Worm (Caenorhabditis elegans) whole organism, L4 larva: ENCODE measurements around the gene srd-27.

Experiments used
- F26F4.8 ChIP-seq: fragments of 200-800 bp; sonication (Bioruptor generic); conservative IDR thresholded peaks from 2 replicates; pipeline ENCODE4 v1.3.6; 2022; ENCODE audit warnings: missing genetic modification characterization, missing compliant biosample characterization
- F37D6.2 ChIP-seq: sonication (generic microtip); optimal IDR thresholded peaks from 2 replicates; lab custom pipeline; 2016; ENCODE audit warnings: mild to moderate bottlenecking, missing genetic modification characterization, missing compliant biosample characterization
- R02D3.7 ChIP-seq: fragments of 150-350 bp; sonication (generic microtip); optimal IDR thresholded peaks from 3 replicates; lab custom pipeline; 2014; ENCODE audit warnings: missing biosample characterization, missing genetic modification characterization
- T26A8.4 ChIP-seq: fragments of 200-800 bp; sonication (Bioruptor generic); IDR thresholded peaks from 2 replicates; pipeline ENCODE4 v1.3.6; 2022; ENCODE audit warnings: missing genetic modification characterization, missing compliant biosample characterization
- Y105C5A.15 ChIP-seq: fragments of 200-800 bp; sonication (Bioruptor generic); IDR thresholded peaks from 2 replicates; pipeline ENCODE4 v1.3.6; 2022; ENCODE audit warnings: missing genetic modification characterization, missing compliant biosample characterization
- Y75B8A.6 ChIP-seq: fragments of 200-800 bp; sonication (Bioruptor generic); IDR thresholded peaks from 2 replicates; pipeline ENCODE4 v1.3.6; 2022; ENCODE audit warnings: missing genetic modification reagents, missing genetic modification characterization, missing compliant biosample characterization
- aha-1 ChIP-seq: fragments of 150-350 bp; peaks from one replicate; lab custom pipeline; 2014; ENCODE audit warnings: missing biosample characterization, missing genetic modification characterization
- aly-2 ChIP-seq: sonication (generic microtip); optimal IDR thresholded peaks from 2 replicates; lab custom pipeline; 2018; ENCODE audit warnings: missing biosample characterization, missing genetic modification characterization
- arid-1 ChIP-seq: fragments of 200-800 bp; sonication (Bioruptor generic); conservative IDR thresholded peaks from 2 replicates; pipeline ENCODE4 v1.3.6; 2022; ENCODE audit warnings: missing genetic modification reagents, missing genetic modification characterization, missing compliant biosample characterization
- attf-4 ChIP-seq: sonication (generic microtip); optimal IDR thresholded peaks from 3 replicates; lab custom pipeline; 2017; ENCODE audit warnings: missing biosample characterization, missing genetic modification characterization
- ceh-28 ChIP-seq: fragments of 150-350 bp; optimal IDR thresholded peaks from 2 replicates; lab custom pipeline; 2014; ENCODE audit warnings: missing biosample characterization, missing genetic modification reagents, missing genetic modification characterization
- ceh-32 ChIP-seq: sonication (generic microtip); optimal IDR thresholded peaks from 2 replicates; lab custom pipeline; 2016; ENCODE audit warnings: mild to moderate bottlenecking, missing genetic modification characterization, missing compliant biosample characterization; ENCODE audit not compliant: poor library complexity
- ceh-44 ChIP-seq: fragments of 200-800 bp; sonication (Bioruptor generic); IDR thresholded peaks from 2 replicates; pipeline ENCODE4 v1.3.6; 2022; ENCODE audit warnings: missing genetic modification reagents, missing genetic modification characterization, missing compliant biosample characterization
- ceh-62 ChIP-seq: sonication (generic microtip); optimal IDR thresholded peaks from 2 replicates; lab custom pipeline; 2017; ENCODE audit warnings: missing biosample characterization, missing genetic modification characterization
- ceh-82 ChIP-seq: sonication (generic microtip); optimal IDR thresholded peaks from 2 replicates; lab custom pipeline; 2017; ENCODE audit warnings: missing biosample characterization, missing genetic modification characterization
- cey-2 ChIP-seq: sonication (generic microtip); optimal IDR thresholded peaks from 3 replicates; lab custom pipeline; 2017; ENCODE audit warnings: missing genetic modification characterization, mild to moderate bottlenecking, missing compliant biosample characterization, antibody characterized with exemption, borderline replicate concordance; ENCODE audit not compliant: insufficient read depth
- ctbp-1 ChIP-seq: fragments of 200-800 bp; sonication (Bioruptor generic); IDR thresholded peaks from 2 replicates; pipeline ENCODE4 v1.3.6; 2022; ENCODE audit warnings: missing genetic modification reagents, missing genetic modification characterization, missing compliant biosample characterization
- daf-12 ChIP-seq: fragments of 150-350 bp; optimal IDR thresholded peaks from 2 replicates; lab custom pipeline; 2014; ENCODE audit warnings: missing biosample characterization, missing genetic modification reagents, missing genetic modification characterization
- daf-16 ChIP-seq, 3 experiments: sonication (generic microtip); optimal IDR thresholded peaks; 2 replicates each; lab custom pipeline; 2016 to 2017; ENCODE audit warnings: missing genetic modification characterization in 3 of 3, missing genetic modification reagents in 3 of 3, mild to moderate bottlenecking in 2 of 3, missing compliant biosample characterization in 2 of 3, missing biosample characterization in 1 of 3, moderate library complexity in 1 of 3
- daf-8 ChIP-seq: fragments of 200-800 bp; sonication (Bioruptor generic); IDR thresholded peaks from 2 replicates; pipeline ENCODE4 v1.3.6; 2022; ENCODE audit warnings: missing genetic modification characterization, missing compliant biosample characterization
- egl-43 ChIP-seq: fragments of 200-800 bp; sonication (Bioruptor generic); IDR thresholded peaks from 2 replicates; pipeline ENCODE4 v1.3.6; 2022; ENCODE audit warnings: missing genetic modification reagents, missing genetic modification characterization, missing compliant biosample characterization
- fkh-10 ChIP-seq: fragments of 150-350 bp; optimal IDR thresholded peaks from 2 replicates; lab custom pipeline; 2014; ENCODE audit warnings: missing biosample characterization, missing genetic modification reagents, missing genetic modification characterization
- hlh-30 ChIP-seq: sonication (generic microtip); optimal IDR thresholded peaks from 2 replicates; lab custom pipeline; 2017; ENCODE audit warnings: antibody characterized with exemption, mild to moderate bottlenecking, missing genetic modification characterization, missing compliant biosample characterization; ENCODE audit not compliant: insufficient read depth
- lim-7 ChIP-seq: fragments of 200-800 bp; sonication (Bioruptor generic); IDR thresholded peaks from 2 replicates; pipeline ENCODE4 v1.3.6; 2022; ENCODE audit warnings: missing genetic modification characterization, missing compliant biosample characterization
- lin-1 ChIP-seq: fragments of 200-800 bp; sonication (Bioruptor generic); IDR thresholded peaks from 2 replicates; pipeline ENCODE4 v1.3.6; 2022; ENCODE audit warnings: missing genetic modification reagents, missing genetic modification characterization, missing compliant biosample characterization
- lin-13 ChIP-seq: fragments of 150-350 bp; optimal IDR thresholded peaks from 2 replicates; lab custom pipeline; 2014; ENCODE audit warnings: missing biosample characterization, missing genetic modification reagents, missing genetic modification characterization
- lin-38 ChIP-seq: fragments of 200-800 bp; sonication (Bioruptor generic); IDR thresholded peaks from 2 replicates; pipeline ENCODE4 v1.3.6; 2022; ENCODE audit warnings: missing genetic modification reagents, missing genetic modification characterization, missing compliant biosample characterization
- lin-39 ChIP-seq: fragments of 150-350 bp; optimal IDR thresholded peaks from 2 replicates; lab custom pipeline; 2014; ENCODE audit warnings: missing biosample characterization, missing genetic modification reagents, missing genetic modification characterization
- mdl-1 ChIP-seq, 2 experiments: fragments of 150-350 bp in 1 of 2; sonication (generic microtip) in 1 of 2; optimal IDR thresholded peaks; 2 replicates each; lab custom pipeline; 2014 to 2017; ENCODE audit warnings: missing biosample characterization in 2 of 2, missing genetic modification characterization in 2 of 2
- mxl-2 ChIP-seq: fragments of 200-800 bp; sonication (Bioruptor generic); conservative IDR thresholded peaks from 2 replicates; pipeline ENCODE4 v1.3.6; 2022; ENCODE audit warnings: missing genetic modification reagents, missing genetic modification characterization, missing compliant biosample characterization
- nhr-11 ChIP-seq: fragments of 150-350 bp; optimal IDR thresholded peaks from 2 replicates; lab custom pipeline; 2014; ENCODE audit warnings: missing biosample characterization, missing genetic modification characterization
- nhr-237 ChIP-seq: sonication (generic microtip); optimal IDR thresholded peaks from 2 replicates; lab custom pipeline; 2017; ENCODE audit warnings: missing biosample characterization, missing genetic modification characterization
- nhr-25 ChIP-seq: sonication (generic microtip); optimal IDR thresholded peaks from 2 replicates; lab custom pipeline; 2017; ENCODE audit warnings: missing genetic modification characterization, mild to moderate bottlenecking, missing compliant biosample characterization, antibody characterized with exemption, moderate library complexity, borderline replicate concordance; ENCODE audit not compliant: insufficient read depth
- nhr-28 ChIP-seq: fragments of 150-350 bp; optimal IDR thresholded peaks from 2 replicates; lab custom pipeline; 2014; ENCODE audit warnings: missing biosample characterization, missing genetic modification characterization
- nhr-41 ChIP-seq: fragments of 200-800 bp; sonication (Bioruptor generic); IDR thresholded peaks from 2 replicates; pipeline ENCODE4 v1.3.6; 2022; ENCODE audit warnings: missing genetic modification reagents, missing genetic modification characterization, missing compliant biosample characterization
- nhr-42 ChIP-seq: fragments of 200-800 bp; sonication (Bioruptor generic); IDR thresholded peaks from 2 replicates; pipeline ENCODE4 v1.3.6; 2022; ENCODE audit warnings: missing genetic modification characterization, missing compliant biosample characterization
- nhr-76 ChIP-seq: fragments of 150-350 bp; optimal IDR thresholded peaks from 2 replicates; lab custom pipeline; 2014; ENCODE audit warnings: missing biosample characterization, missing genetic modification characterization
- snpc-1.2 ChIP-seq: fragments of 200-800 bp; sonication (Bioruptor generic); IDR thresholded peaks from 2 replicates; pipeline ENCODE4 v1.3.6; 2022; ENCODE audit warnings: missing genetic modification reagents, missing genetic modification characterization, missing compliant biosample characterization
- snpc-4 ChIP-seq: fragments of 150-350 bp; optimal IDR thresholded peaks from 2 replicates; lab custom pipeline; 2014; ENCODE audit warnings: missing biosample characterization, missing genetic modification characterization
- spr-3 ChIP-seq: fragments of 200-800 bp; sonication (Bioruptor generic); optimal IDR thresholded peaks from 2 replicates; lab custom pipeline; 2018; ENCODE audit warnings: mild to moderate bottlenecking, missing genetic modification characterization, missing compliant biosample characterization
- tra-1 ChIP-seq: fragments of 200-800 bp; sonication (Bioruptor generic); IDR thresholded peaks from 2 replicates; pipeline ENCODE4 v1.3.6; 2022; ENCODE audit warnings: missing genetic modification reagents, missing genetic modification characterization, missing compliant biosample characterization
- vab-7 ChIP-seq: fragments of 200-800 bp; sonication (Bioruptor generic); IDR thresholded peaks from 2 replicates; pipeline ENCODE4 v1.3.6; 2022; ENCODE audit warnings: missing genetic modification reagents, missing genetic modification characterization, missing compliant biosample characterization
- ztf-7 ChIP-seq: fragments of 150-350 bp; optimal IDR thresholded peaks from 2 replicates; lab custom pipeline; 2014; ENCODE audit warnings: missing biosample characterization, missing genetic modification characterization

srd-27 gene

ce11 chrV:15819983-15820382, 16.8 kb downstream of the srd-27 start, which contains the start of gene srbc-48:
srbc-48 (plus strand) TSS chrV:15820283.
- TF ChIP-seq T26A8.4 (GFP tag; lab: Robert Waterston, UW): no peak
- TF ChIP-seq aha-1 (tag; lab: Kevin White, UChicago): peak; percentile 36

ce11 chrV:15821398-15821797, 18.2 kb downstream of the srd-27 start, which contains the start of gene srbc-49:
srbc-49 (plus strand) TSS chrV:15821698.
- TF ChIP-seq F37D6.2 (tag; lab: Kevin White, UChicago): no peak
- no peak for TF ChIP-seq daf-8
- TF ChIP-seq nhr-42: no peak
- TF ChIP-seq, all 104 proteins: peak for 0

- TF ChIP-seq ceh-44: no peak
- TF ChIP-seq ctbp-1 (GFP tag; lab: Robert Waterston, UW): no peak
- TF ChIP-seq ztf-7 (tag; lab: Kevin White, UChicago): no peak
- TF ChIP-seq lim-7: no peak
- TF ChIP-seq cey-2 (tag; lab: Kevin White, UChicago): no peak
- no peak for TF ChIP-seq egl-43
- no peak for TF ChIP-seq mdl-1 (tag; optimal IDR thresholded peaks at IDR 0.05; lab: Kevin White, UChicago)
- no peak for TF ChIP-seq ceh-28 (tag; lab: Kevin White, UChicago)
- no peak for TF ChIP-seq aly-2 (tag; lab: Kevin White, UChicago)
- no peak for TF ChIP-seq lin-38 (GFP tag; lab: Robert Waterston, UW)
Measured at ce11 chrV:15824866-15825265, 21.7 kb downstream of the srd-27 start, which contains the start of gene srbc-50. srbc-50 (minus strand) TSS chrV:15824966.

ce11 chrV:15826110-15826509, 22.9 kb downstream of the srd-27 start, which contains the start of gene srbc-51:
srbc-51 (plus strand) TSS chrV:15826410.
- TF ChIP-seq daf-12 (tag; lab: Kevin White, UChicago) (no peak), aha-1 (tag; lab: Kevin White, UChicago) (peak; percentile 59), attf-4 (tag; lab: Kevin White, UChicago) (no peak), lin-1 (no peak), mdl-1 (tag; optimal IDR thresholded peaks at IDR 0.05; lab: Kevin White, UChicago) (no peak)

ce11 chrV:15829907-15830306, 26.7 kb downstream of the srd-27 start, which contains the start of gene srbc-55:
srbc-55 (minus strand) TSS chrV:15830007.
- TF ChIP-seq ceh-32: no peak
- no peak for TF ChIP-seq tra-1 (GFP tag; lab: Robert Waterston, UW)
- TF ChIP-seq nhr-41 (GFP tag; lab: Robert Waterston, UW): no peak
- no peak for TF ChIP-seq hlh-30
- no peak for TF ChIP-seq Y105C5A.15 (GFP tag; lab: Robert Waterston, UW)
- TF ChIP-seq mxl-2 (GFP tag; lab: Robert Waterston, UW): no peak
- TF ChIP-seq ztf-7 (tag; lab: Kevin White, UChicago): no peak
- TF ChIP-seq lin-13 (GFP tag; lab: Kevin White, UChicago): no peak
- no peak for TF ChIP-seq lin-39 (tag; lab: Kevin White, UChicago)
- TF ChIP-seq ceh-82 (tag; lab: Kevin White, UChicago): no peak
- no peak for TF ChIP-seq snpc-1.2 (GFP tag; lab: Robert Waterston, UW)
- TF ChIP-seq Y75B8A.6 (GFP tag; lab: Robert Waterston, UW): no peak
- TF ChIP-seq nhr-11: no peak
- TF ChIP-seq egl-43: no peak
- TF ChIP-seq ceh-62 (tag; lab: Kevin White, UChicago): no peak
- TF ChIP-seq nhr-28: no peak
- TF ChIP-seq snpc-4: no peak

- TF ChIP-seq vab-7 (GFP tag; lab: Robert Waterston, UW) (no peak), lim-7 (no peak), daf-16 (GFP tag; optimal IDR thresholded peaks at IDR 0.05; lab: Kevin White, UChicago) (no peak), daf-16 (tag; optimal IDR thresholded peaks at IDR 0.05; lab: Kevin White, UChicago) (no peak), F26F4.8 (GFP tag; lab: Robert Waterston, UW) (no peak), arid-1 (GFP tag; lab: Robert Waterston, UW) (no peak), fkh-10 (GFP tag; lab: Kevin White, UChicago) (no peak), spr-3 (GFP tag; lab: Kevin White, UChicago) (no peak), nhr-25 (tag; lab: Kevin White, UChicago) (no peak), lin-13 (GFP tag; lab: Kevin White, UChicago) (no peak), aly-2 (tag; lab: Kevin White, UChicago) (no peak), ceh-82 (tag; lab: Kevin White, UChicago) (no peak), nhr-237 (tag; lab: Kevin White, UChicago) (no peak), hlh-30 (no peak), nhr-76 (tag; lab: Kevin White, UChicago) (no peak), R02D3.7 (no peak)
Measured at ce11 chrV:15831586-15831985, 28.4 kb downstream of the srd-27 start, which contains the start of gene srbc-56. srbc-56 (minus strand) TSS chrV:15831686.
